Fruit fly (Drosophila melanogaster) whole organism, embryonic: Measurements from ENCODE around the gene CG4896.

Experiments used
- Atf-2 ChIP-seq: fragments of 200-800 bp; sonication (Bioruptor generic); optimal IDR thresholded peaks from 2 replicates; lab custom pipeline; 2016; ENCODE audit warnings: missing biosample characterization, missing genetic modification characterization
- CG10147 ChIP-seq: fragments of 200-800 bp; sonication (Bioruptor generic); optimal IDR thresholded peaks from 2 replicates; lab custom pipeline; 2019; ENCODE audit warnings: missing biosample characterization, mild to moderate bottlenecking, missing genetic modification characterization, moderate library complexity
- CG11247 ChIP-seq: fragments of 200-800 bp; sonication (Bioruptor generic); IDR thresholded peaks from 2 replicates; pipeline ENCODE4 v1.3.6; 2022; ENCODE audit warnings: missing biosample characterization, missing genetic modification characterization
- CG11456 ChIP-seq: fragments of 200-800 bp; sonication (Bioruptor generic); IDR thresholded peaks from 3 replicates; pipeline ENCODE4 v1.3.6; 2022; ENCODE audit warnings: missing biosample characterization, missing genetic modification characterization
- CG11696 ChIP-seq: fragments of 200-800 bp; sonication (Bioruptor generic); IDR thresholded peaks from 2 replicates; pipeline ENCODE4 v1.3.6; 2022; ENCODE audit warnings: missing biosample characterization, missing genetic modification characterization
- CG12299 ChIP-seq: fragments of 200-800 bp; sonication (Bioruptor generic); optimal IDR thresholded peaks from 2 replicates; lab custom pipeline; 2018; ENCODE audit warnings: missing biosample characterization, mild to moderate bottlenecking, missing genetic modification characterization
- CG13296 ChIP-seq: fragments of 200-800 bp; sonication (Bioruptor generic); optimal IDR thresholded peaks from 3 replicates; lab custom pipeline; 2018; ENCODE audit warnings: missing biosample characterization, mild to moderate bottlenecking, missing genetic modification characterization
- CG17186 ChIP-seq: fragments of 200-800 bp; sonication (Bioruptor generic); optimal IDR thresholded peaks from 3 replicates; lab custom pipeline; 2017; ENCODE audit warnings: missing biosample characterization, missing genetic modification reagents, missing genetic modification characterization
- CG17802 ChIP-seq: fragments of 200-800 bp; sonication (Bioruptor generic); optimal IDR thresholded peaks from 2 replicates; lab custom pipeline; 2018; ENCODE audit warnings: missing biosample characterization, mild to moderate bottlenecking, missing genetic modification characterization, moderate library complexity
- CG2199 ChIP-seq: fragments of 200-800 bp; sonication (Bioruptor generic); IDR thresholded peaks from 3 replicates; pipeline ENCODE4 v1.3.6; 2022; ENCODE audit warnings: missing biosample characterization, missing genetic modification characterization
- CG31388 ChIP-seq: fragments of 200-800 bp; sonication (Bioruptor generic); optimal IDR thresholded peaks from 2 replicates; lab custom pipeline; 2016; ENCODE audit warnings: missing biosample characterization, missing genetic modification characterization
- CG3407 ChIP-seq: fragments of 200-800 bp; sonication (Bioruptor generic); optimal IDR thresholded peaks from 2 replicates; lab custom pipeline; 2018; ENCODE audit warnings: missing biosample characterization, mild to moderate bottlenecking, missing genetic modification characterization
- CG34224 ChIP-seq: fragments of 200-800 bp; sonication (Bioruptor generic); IDR thresholded peaks from 3 replicates; pipeline ENCODE4 v1.3.6; 2022; ENCODE audit warnings: missing biosample characterization, missing genetic modification characterization; ENCODE audit not compliant: partially characterized antibody
- CG6272 ChIP-seq: fragments of 200-800 bp; sonication (Bioruptor generic); IDR thresholded peaks from 2 replicates; pipeline ENCODE4 v1.3.6; 2022; ENCODE audit warnings: missing biosample characterization, missing genetic modification characterization
- CG6683 ChIP-seq: fragments of 200-800 bp; sonication (Bioruptor generic); optimal IDR thresholded peaks from 2 replicates; lab custom pipeline; 2017; ENCODE audit warnings: missing biosample characterization, mild to moderate bottlenecking, missing genetic modification characterization, missing genetic modification reagents
- CG6765 ChIP-seq: fragments of 200-800 bp; sonication (Bioruptor generic); optimal IDR thresholded peaks from 3 replicates; lab custom pipeline; 2017; ENCODE audit warnings: missing biosample characterization, mild to moderate bottlenecking, missing genetic modification characterization
- CG9876 ChIP-seq: fragments of 200-800 bp; sonication (Bioruptor generic); optimal IDR thresholded peaks from 2 replicates; lab custom pipeline; 2016; ENCODE audit warnings: missing biosample characterization, missing genetic modification characterization
- CoRest ChIP-seq: fragments of 200-800 bp; sonication (Bioruptor generic); optimal IDR thresholded peaks from 3 replicates; lab custom pipeline; 2018; ENCODE audit warnings: missing biosample characterization, mild to moderate bottlenecking, missing genetic modification characterization, moderate library complexity
- D ChIP-seq, 2 experiments: fragments of 200-800 bp in 1 of 2; fragments of >200 bp in 1 of 2; sonication (Bioruptor generic) in 1 of 2; optimal IDR thresholded peaks; 2 replicates in 1 of 2; 3 replicates in 1 of 2; lab custom pipeline; 2017; ENCODE audit warnings: mild to moderate bottlenecking in 1 of 2, missing biosample characterization in 1 of 2, missing genetic modification characterization in 1 of 2, missing genetic modification reagents in 1 of 2
- Dp ChIP-seq: fragments of 200-800 bp; sonication (Bioruptor generic); optimal IDR thresholded peaks from 2 replicates; lab custom pipeline; 2018; ENCODE audit warnings: missing biosample characterization, mild to moderate bottlenecking, missing genetic modification characterization, moderate library complexity
- ERR ChIP-seq: fragments of 200-800 bp; sonication (Bioruptor generic); optimal IDR thresholded peaks from 2 replicates; lab custom pipeline; 2016; ENCODE audit warnings: missing biosample characterization, missing genetic modification characterization
- Fer1 ChIP-seq: fragments of 200-800 bp; sonication (Bioruptor generic); optimal IDR thresholded peaks from 2 replicates; lab custom pipeline; 2017; ENCODE audit warnings: missing biosample characterization, mild to moderate bottlenecking, missing genetic modification characterization
- Hand ChIP-seq: fragments of 200-800 bp; sonication (Bioruptor generic); optimal IDR thresholded peaks from 2 replicates; lab custom pipeline; 2017; ENCODE audit warnings: mild to moderate bottlenecking, missing biosample characterization, missing genetic modification reagents, missing genetic modification characterization
- Hr78 ChIP-seq, 2 experiments: fragments of 200-800 bp in 1 of 2; fragments of >200 bp in 1 of 2; sonication (Bioruptor generic) in 1 of 2; optimal IDR thresholded peaks; 2 replicates each; lab custom pipeline; 2017 to 2019; ENCODE audit warnings: missing biosample characterization in 2 of 2, missing genetic modification characterization in 2 of 2, mild to moderate bottlenecking in 1 of 2, moderate library complexity in 1 of 2
- MTF-1 ChIP-seq: fragments of 200-800 bp; sonication (Bioruptor generic); optimal IDR thresholded peaks from 2 replicates; lab custom pipeline; 2018; ENCODE audit warnings: missing biosample characterization, mild to moderate bottlenecking, missing genetic modification characterization, borderline replicate concordance
- Meics ChIP-seq: fragments of 200-800 bp; sonication (Bioruptor generic); optimal IDR thresholded peaks from 2 replicates; lab custom pipeline; 2017; ENCODE audit warnings: missing biosample characterization, mild to moderate bottlenecking, missing genetic modification characterization
- NC2β ChIP-seq: fragments of 200-800 bp; sonication (Bioruptor generic); optimal IDR thresholded peaks from 2 replicates; lab custom pipeline; 2016; ENCODE audit warnings: missing biosample characterization, missing genetic modification characterization
- Rx ChIP-seq: fragments of 200-800 bp; sonication (Bioruptor generic); IDR thresholded peaks from 2 replicates; pipeline ENCODE4 v1.3.6; 2022; ENCODE audit warnings: missing biosample characterization, missing genetic modification characterization
- Side ChIP-seq: fragments of 200-800 bp; sonication (Bioruptor generic); optimal IDR thresholded peaks from 2 replicates; lab custom pipeline; 2016; ENCODE audit warnings: missing biosample characterization, missing genetic modification characterization
- Ssrp ChIP-seq: fragments of 200-800 bp; sonication (Bioruptor generic); optimal IDR thresholded peaks from 2 replicates; lab custom pipeline; 2018; ENCODE audit warnings: missing biosample characterization, mild to moderate bottlenecking, missing genetic modification characterization, moderate library complexity
- Stat92E ChIP-seq, 3 experiments: fragments of >200 bp in 2 of 3; fragments of 200-800 bp in 1 of 3; sonication (Bioruptor generic) in 1 of 3; optimal IDR thresholded peaks; 2 replicates each; lab custom pipeline; 2017 to 2019; ENCODE audit warnings: missing biosample characterization in 3 of 3, missing genetic modification characterization in 3 of 3, mild to moderate bottlenecking in 1 of 3, moderate library complexity in 1 of 3
- YL-1 ChIP-seq: fragments of 200-800 bp; sonication (Bioruptor generic); optimal IDR thresholded peaks from 3 replicates; lab custom pipeline; 2017; ENCODE audit warnings: missing biosample characterization, mild to moderate bottlenecking, missing genetic modification characterization
- aop ChIP-seq: fragments of 200-800 bp; sonication (Bioruptor generic); IDR thresholded peaks from 2 replicates; pipeline ENCODE4 v1.3.6; 2022; ENCODE audit warnings: missing biosample characterization, missing genetic modification characterization
- cg ChIP-seq: fragments of 200-800 bp; sonication (Bioruptor generic); optimal IDR thresholded peaks from 3 replicates; lab custom pipeline; 2019; ENCODE audit warnings: missing biosample characterization, mild to moderate bottlenecking, missing genetic modification characterization, moderate library complexity
- danr ChIP-seq: fragments of 200-800 bp; sonication (Bioruptor generic); IDR thresholded peaks from 2 replicates; pipeline ENCODE4 v1.3.6; 2022; ENCODE audit warnings: missing biosample characterization, missing genetic modification characterization
- dati ChIP-seq: fragments of 200-800 bp; sonication (Bioruptor generic); IDR thresholded peaks from 2 replicates; pipeline ENCODE4 v1.3.6; 2022; ENCODE audit warnings: missing biosample characterization, missing genetic modification characterization
- ftz-f1 ChIP-seq: fragments of 200-800 bp; sonication (Bioruptor generic); optimal IDR thresholded peaks from 2 replicates; lab custom pipeline; 2016; ENCODE audit warnings: missing biosample characterization, missing genetic modification characterization
- gcm ChIP-seq: fragments of 200-800 bp; sonication (Bioruptor generic); optimal IDR thresholded peaks from 2 replicates; lab custom pipeline; 2019; ENCODE audit warnings: missing biosample characterization, mild to moderate bottlenecking, missing genetic modification characterization, moderate library complexity
- mam ChIP-seq: fragments of 200-800 bp; sonication (Bioruptor generic); optimal IDR thresholded peaks from 3 replicates; lab custom pipeline; 2016; ENCODE audit warnings: missing biosample characterization, missing genetic modification characterization
- pho ChIP-seq: fragments of 200-800 bp; sonication (Bioruptor generic); optimal IDR thresholded peaks from 2 replicates; lab custom pipeline; 2016; ENCODE audit warnings: missing biosample characterization, missing genetic modification characterization
- ro ChIP-seq: fragments of 200-800 bp; sonication (Bioruptor generic); IDR thresholded peaks from 2 replicates; pipeline ENCODE4 v1.3.6; 2022; ENCODE audit warnings: missing biosample characterization, missing genetic modification characterization
- row ChIP-seq: fragments of 200-800 bp; sonication (Bioruptor generic); IDR thresholded peaks from 3 replicates; pipeline ENCODE4 v1.3.6; 2022; ENCODE audit warnings: missing biosample characterization, missing genetic modification characterization
- sd ChIP-seq: fragments of 200-800 bp; sonication (Bioruptor generic); optimal IDR thresholded peaks from 3 replicates; lab custom pipeline; 2018; ENCODE audit warnings: missing biosample characterization, mild to moderate bottlenecking, missing genetic modification characterization, moderate library complexity
- slp2 ChIP-seq: fragments of 200-800 bp; sonication (Bioruptor generic); optimal IDR thresholded peaks from 2 replicates; lab custom pipeline; 2016; ENCODE audit warnings: missing biosample characterization, missing genetic modification characterization
- ttk ChIP-seq: fragments of 200-800 bp; sonication (Bioruptor generic); IDR thresholded peaks from 2 replicates; pipeline ENCODE4 v2.1.2; 2022; ENCODE audit warnings: missing biosample characterization, missing genetic modification characterization
- usp ChIP-seq: fragments of >200 bp; optimal IDR thresholded peaks from 2 replicates; lab custom pipeline; 2017; ENCODE audit warnings: missing biosample characterization, missing genetic modification characterization
- wek ChIP-seq: fragments of 200-800 bp; sonication (Bioruptor generic); optimal IDR thresholded peaks from 3 replicates; lab custom pipeline; 2018; ENCODE audit warnings: missing biosample characterization, mild to moderate bottlenecking, missing genetic modification characterization, moderate library complexity

The CG4896 gene

dm6 chr2L:1128932-1129887, 48.3 kb upstream of the CG4896 start, which contains the start of the genes Pino and TBC1D23 (continued):
- TF ChIP-seq CG31388 (GFP tag; lab: Kevin White, UChicago) (peak; percentile 25), CG17186 (GFP tag; lab: Kevin White, UChicago) (peak; percentile 69), CG10147 (GFP tag; lab: Kevin White, UChicago) (peak; percentile 36), CG9876 (GFP tag; lab: Kevin White, UChicago) (no peak), Dp (GFP tag; lab: Kevin White, UChicago) (peak; percentile 5), pho (GFP tag; lab: Kevin White, UChicago) (peak; percentile 63), row (GFP tag; lab: Robert Waterston, UW) (peak; percentile 86), YL-1 (peak; percentile 25), danr (GFP tag; lab: Robert Waterston, UW) (peak; percentile 38; the same call in 1 of the 2 replicates), CG34224 (GFP tag; lab: Robert Waterston, UW) (peak; percentile 52; the same call in 1 of the 3 replicates), Fer1 (GFP tag; lab: Kevin White, UChicago) (peak; percentile 30), Ssrp (peak; percentile 76), mam (GFP tag; lab: Kevin White, UChicago) (peak; percentile 68), dati (no peak), CG17802 (tag; lab: Kevin White, UChicago) (no peak), CG2199 (GFP tag; lab: Robert Waterston, UW) (no peak), aop (GFP tag; lab: Robert Waterston, UW) (no peak), gcm (peak; percentile 37), MTF-1 (no peak), ttk (GFP tag; lab: Robert Waterston, UW) (peak; percentile 59; the same call in 1 of the 2 replicates), CG3407 (GFP tag; lab: Kevin White, UChicago) (peak; percentile 2), CG6683 (GFP tag; lab: Kevin White, UChicago) (no peak), cg (GFP tag; lab: Kevin White, UChicago) (no peak), D (optimal IDR thresholded peaks at IDR 0.05; lab: Kevin White, UChicago) (no peak), D (GFP tag; optimal IDR thresholded peaks at IDR 0.05; lab: Kevin White, UChicago) (peak; percentile 45), CG11456 (GFP tag; lab: Robert Waterston, UW) (peak; percentile 75; the same call in 2 of the 3 replicates), CG11696 (GFP tag; lab: Robert Waterston, UW) (no peak), Hr78 (GFP tag; optimal IDR thresholded peaks at IDR 0.05; lab: Kevin White, UChicago) (no peak), sd (peak; percentile 20), Rx (GFP tag; lab: Robert Waterston, UW) (peak; percentile 44; the same call in 1 of the 2 replicates), Stat92E (GFP tag; optimal IDR thresholded peaks at IDR 0.05; lab: Kevin White, UChicago) (no peak), CG6272 (GFP tag; lab: Robert Waterston, UW) (peak; percentile 65), CG12299 (peak; percentile 49), ftz-f1 (no peak), wek (GFP tag; lab: Kevin White, UChicago) (no peak), Side (GFP tag; lab: Kevin White, UChicago) (no peak), Meics (GFP tag; lab: Kevin White, UChicago) (peak; percentile 64), usp (no peak), CG13296 (no peak), slp2 (GFP tag; lab: Kevin White, UChicago) (peak; percentile 15), CoRest (peak; percentile 88), ro (peak; percentile 35), Atf-2 (GFP tag; lab: Kevin White, UChicago) (no peak), Hand (GFP tag; lab: Kevin White, UChicago) (no peak), CG11247 (GFP tag; lab: Robert Waterston, UW) (peak; percentile 62; the same call in 1 of the 2 replicates), CG6765 (no peak), ERR (GFP tag; lab: Kevin White, UChicago) (no peak), NC2β (no peak)
